Worm (Caenorhabditis elegans) whole organism, L1 larva: Measurements from ENCODE around the gene M199.2.

Source experiments
- jun-1 ChIP-seq: fragments of 150-350 bp; optimal IDR thresholded peaks from 2 replicates; lab custom pipeline; 2014; ENCODE audit warnings: missing biosample characterization, missing genetic modification reagents, missing genetic modification characterization
- lin-15B ChIP-seq: fragments of 150-350 bp; sonication (generic microtip); optimal IDR thresholded peaks from 3 replicates; lab custom pipeline; 2014; ENCODE audit warnings: missing biosample characterization, missing genetic modification characterization
- nhr-12 ChIP-seq: sonication (generic microtip); optimal IDR thresholded peaks from 2 replicates; lab custom pipeline; 2017; ENCODE audit warnings: missing biosample characterization, missing genetic modification characterization
- snpc-4 ChIP-seq: fragments of 150-350 bp; optimal IDR thresholded peaks from 2 replicates; lab custom pipeline; 2014; ENCODE audit warnings: missing biosample characterization, missing genetic modification characterization
- ztf-11 ChIP-seq, 2 experiments: sonication (generic microtip); optimal IDR thresholded peaks; 2 replicates each; lab custom pipeline; 2016 to 2017; ENCODE audit warnings: missing genetic modification characterization in 2 of 2, missing biosample characterization in 1 of 2, missing compliant biosample characterization in 1 of 2

DNA sequence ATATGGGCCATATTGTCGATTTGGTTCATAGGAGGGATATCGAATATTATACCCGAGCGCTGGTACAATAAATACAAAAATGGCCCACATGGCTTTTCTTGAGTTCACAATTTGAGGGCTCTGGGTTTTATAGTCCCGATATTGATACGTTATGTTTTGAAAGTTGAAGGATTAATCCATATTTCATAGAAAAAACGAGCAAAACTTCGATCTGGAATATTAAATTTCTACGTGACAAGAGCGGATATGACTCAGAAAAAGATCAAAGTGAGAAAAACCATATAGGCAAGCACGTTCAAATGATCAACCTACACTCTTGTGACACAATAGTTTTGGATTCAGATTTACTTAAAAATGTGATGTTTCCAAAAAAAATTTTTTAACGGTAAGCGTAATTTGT is 23.1 kb downstream of the M199.2 start, which contains the start of gene col-135:
- TF ChIP-seq snpc-4 (tag; lab: Kevin White, UChicago) (no peak), nhr-12 (tag; lab: Kevin White, UChicago) (no peak), jun-1 (no peak), ztf-11 (tag; optimal IDR thresholded peaks at IDR 0.05; lab: Kevin White, UChicago) (no peak), lin-15B (tag; lab: Kevin White, UChicago) (no peak)
